Worm (Caenorhabditis elegans): ENCODE data around the gene gasr-8.

gasr-8 gene

ce11 chrV:14728754-14729153 is 39.8 kb downstream of the gasr-8 start, which contains the start of gene Y50E8A.2:
TSS of gene Y50E8A.2 (minus strand) at chrV:14728854.
- no peak for TF ChIP-seq ceh-58 (GFP tag; IDR thresholded peaks at IDR 0.05)
- no peak for TF ChIP-seq dpl-1 (GFP tag; optimal IDR thresholded peaks at IDR 0.05)
- no peak for TF ChIP-seq K12H6.12 (tag; optimal IDR thresholded peaks at IDR 0.05)
- TF ChIP-seq madf-3 (GFP tag; IDR thresholded peaks at IDR 0.05) = no peak
- TF ChIP-seq ceh-100 (GFP tag; IDR thresholded peaks at IDR 0.05) = no peak
- TF ChIP-seq ztf-18 (tag; optimal IDR thresholded peaks at IDR 0.05) = no peak
- TF ChIP-seq die-1 (tag; optimal IDR thresholded peaks at IDR 0.05) = no peak
- TF ChIP-seq egl-18 (GFP tag; IDR thresholded peaks at IDR 0.05) = no peak
- no peak for TF ChIP-seq nhr-120 (GFP tag; IDR thresholded peaks at IDR 0.05)
- TF ChIP-seq lin-40 (tag; optimal IDR thresholded peaks at IDR 0.05) = no peak
- TF ChIP-seq gei-17 (GFP tag; optimal IDR thresholded peaks at IDR 0.05) = no peak

- TF ChIP-seq nfya-2 (GFP tag; IDR thresholded peaks at IDR 0.05) (no peak), gei-17 (GFP tag; optimal IDR thresholded peaks at IDR 0.05) (no peak), B0336.3 (GFP tag; IDR thresholded peaks at IDR 0.05) (no peak), T07F8.4 (tag; optimal IDR thresholded peaks at IDR 0.05) (no peak), zim-3 (tag; optimal IDR thresholded peaks at IDR 0.05) (no peak), F57C9.4 (tag; optimal IDR thresholded peaks at IDR 0.05) (no peak), Y95B8A.8 (GFP tag; IDR thresholded peaks at IDR 0.05) (no peak), hlh-26 (GFP tag; conservative IDR thresholded peaks at IDR 0.05) (no peak), ekl-4 (GFP tag; IDR thresholded peaks at IDR 0.05) (no peak), unc-62 (GFP tag; optimal IDR thresholded peaks at IDR 0.05) (no peak), cebp-1 (GFP tag; IDR thresholded peaks at IDR 0.05) (no peak), cebp-1 (tag; optimal IDR thresholded peaks at IDR 0.05) (no peak)
Observed at ce11 chrV:14729343-14729742, 40.4 kb downstream of the gasr-8 start, which contains the start of gene oig-3. TSS of gene oig-3 (plus strand) at chrV:14729643.

ce11 chrV:14734187-14734765 is 45.4 kb downstream of the gasr-8 start, which contains the start of gene unc-61:
TSS of gene unc-61 (minus strand) at chrV:14734237.
- TF ChIP-seq snpc-3.4 (tag; optimal IDR thresholded peaks at IDR 0.05) = peak; percentile 5
- peak; percentile 35 for TF ChIP-seq lin-54 (GFP tag; optimal IDR thresholded peaks at IDR 0.05)
- peak; percentile 22 for TF ChIP-seq lsl-1 (GFP tag; optimal IDR thresholded peaks at IDR 0.05)
- TF ChIP-seq lin-35 (GFP tag; optimal IDR thresholded peaks at IDR 0.05) = peak in 1 of 3 experiments; percentile 72
- peak; percentile 79 for TF ChIP-seq mcd-1 (GFP tag; IDR thresholded peaks at IDR 0.05)
- TF ChIP-seq efl-1 (GFP tag; optimal IDR thresholded peaks at IDR 0.05) = peak; percentile 78
- TF ChIP-seq dpl-1 (GFP tag; optimal IDR thresholded peaks at IDR 0.05) = peak; percentile 41
- no peak for TF ChIP-seq unc-130 (GFP tag; optimal IDR thresholded peaks at IDR 0.05)
- TF ChIP-seq Y67H2A.10 (GFP tag; conservative IDR thresholded peaks at IDR 0.05) = no peak

- TF ChIP-seq akir-1 (GFP tag; optimal IDR thresholded peaks at IDR 0.05) = no peak
- TF ChIP-seq ceh-27 (GFP tag; optimal IDR thresholded peaks at IDR 0.05) = no peak
- TF ChIP-seq T26A5.8 (tag; optimal IDR thresholded peaks at IDR 0.05) = no peak
- no peak for TF ChIP-seq ekl-4 (GFP tag; IDR thresholded peaks at IDR 0.05)
- TF ChIP-seq pha-4 (tag; optimal IDR thresholded peaks at IDR 0.05) = no peak
- no peak for TF ChIP-seq T07F8.4 (tag; optimal IDR thresholded peaks at IDR 0.05)
- TF ChIP-seq mes-4 (tag; optimal IDR thresholded peaks at IDR 0.05) = no peak
- no peak for TF ChIP-seq K11D2.4 (GFP tag; IDR thresholded peaks at IDR 0.05)
- TF ChIP-seq Y67H2A.10 (GFP tag; conservative IDR thresholded peaks at IDR 0.05) = no peak
- no peak for TF ChIP-seq ceh-100 (GFP tag; IDR thresholded peaks at IDR 0.05)
- no peak for TF ChIP-seq ama-1 (optimal IDR thresholded peaks at IDR 0.05)
- TF ChIP-seq ama-1 (GFP tag; optimal IDR thresholded peaks at IDR 0.05) = no peak
- TF ChIP-seq ztf-22 (GFP tag; optimal IDR thresholded peaks at IDR 0.05) = no peak
- TF ChIP-seq attf-3 (GFP tag; conservative IDR thresholded peaks at IDR 0.05) = no peak
- no peak for TF ChIP-seq lsl-1 (GFP tag; optimal IDR thresholded peaks at IDR 0.05)
- no peak for TF ChIP-seq somi-1 (GFP tag; optimal IDR thresholded peaks at IDR 0.05)
Observed at ce11 chrV:14736851-14737250, 47.9 kb downstream of the gasr-8 start, which contains the start of gene Y50E8A.5. TSS of gene Y50E8A.5 (minus strand) at chrV:14736951.
